Worm (Caenorhabditis elegans): Measurements from ENCODE around the gene ZK1320.9.
A peak's percentile ranks its signal among the peaks of the same experiment; 100 is the strongest.
"Not testable (repeated sequence)": the region's sequence is repeated elsewhere in the genome, so short reads cannot be mapped to it uniquely, and the experiment has no call there.

The ZK1320.9 gene

ce11 chrII:9686663-9687193, at the start of gene ZK1320.9:
Gene ZK1320.9 (minus strand): TSS chrII:9686713.
- no peak for TF ChIP-seq dao-5 (tag; optimal IDR thresholded peaks at IDR 0.05)
- TF ChIP-seq W03F9.2 (tag; optimal IDR thresholded peaks at IDR 0.05) = no peak
- TF ChIP-seq him-1 (tag; optimal IDR thresholded peaks at IDR 0.05) = no peak

ce11 chrII:9735785-9736184, 49.3 kb upstream of the ZK1320.9 start:
- TF ChIP-seq W03F9.2 (tag; optimal IDR thresholded peaks at IDR 0.05) (no peak), him-1 (tag; optimal IDR thresholded peaks at IDR 0.05) (no peak), dao-5 (tag; optimal IDR thresholded peaks at IDR 0.05) (no peak)

- not testable (repeated sequence) for TF ChIP-seq him-1, W03F9.2, dao-5 (tag; optimal IDR thresholded peaks at IDR 0.05)
These were observed 45.3 kb upstream of the ZK1320.9 start, which contains the start of gene mab-3 for ce11 chrII:9731810-9732209. Gene mab-3 (plus strand): TSS chrII:9732137.

- TF ChIP-seq him-1 (tag; optimal IDR thresholded peaks at IDR 0.05) (no peak), dao-5 (tag; optimal IDR thresholded peaks at IDR 0.05) (no peak), W03F9.2 (tag; optimal IDR thresholded peaks at IDR 0.05) (no peak)
These were observed 43.4 kb upstream of the ZK1320.9 start for ce11 chrII:9729866-9730265.

- TF ChIP-seq dao-5 (tag; optimal IDR thresholded peaks at IDR 0.05) = no peak
- TF ChIP-seq him-1 (tag; optimal IDR thresholded peaks at IDR 0.05) = no peak
- TF ChIP-seq W03F9.2 (tag; optimal IDR thresholded peaks at IDR 0.05) = no peak
These were observed 42.7 kb upstream of the ZK1320.9 start for ce11 chrII:9729196-9729595.

- no peak for TF ChIP-seq dao-5 (tag; optimal IDR thresholded peaks at IDR 0.05)
- no peak for TF ChIP-seq him-1 (tag; optimal IDR thresholded peaks at IDR 0.05)
- no peak for TF ChIP-seq W03F9.2 (tag; optimal IDR thresholded peaks at IDR 0.05)
These were observed 42.0 kb upstream of the ZK1320.9 start for ce11 chrII:9728506-9728905.

ce11 chrII:9727192-9727699, 40.7 kb upstream of the ZK1320.9 start:
- TF ChIP-seq him-1 (tag; optimal IDR thresholded peaks at IDR 0.05) (no peak), W03F9.2 (tag; optimal IDR thresholded peaks at IDR 0.05) (no peak), dao-5 (tag; optimal IDR thresholded peaks at IDR 0.05) (no peak)

- TF ChIP-seq dao-5 (tag; optimal IDR thresholded peaks at IDR 0.05) = no peak
- TF ChIP-seq W03F9.2 (tag; optimal IDR thresholded peaks at IDR 0.05) = no peak
These were observed 38.5 kb upstream of the ZK1320.9 start for ce11 chrII:9725056-9725455.

ce11 chrII:9724464-9724863, 38.0 kb upstream of the ZK1320.9 start, which contains the start of gene cutl-2:
Gene cutl-2 (minus strand): TSS chrII:9724673.
- no peak for TF ChIP-seq him-1 (tag; optimal IDR thresholded peaks at IDR 0.05)

ce11 chrII:9718631-9719252, 32.2 kb upstream of the ZK1320.9 start, which contains the start of gene Y53C12A.11:
Gene Y53C12A.11 (minus strand): TSS chrII:9718698.
- not testable (repeated sequence) for TF ChIP-seq dao-5, him-1, W03F9.2 (tag; optimal IDR thresholded peaks at IDR 0.05)

- no peak for TF ChIP-seq W03F9.2 (tag; optimal IDR thresholded peaks at IDR 0.05)
- no peak for TF ChIP-seq dao-5 (tag; optimal IDR thresholded peaks at IDR 0.05)
- TF ChIP-seq him-1 (tag; optimal IDR thresholded peaks at IDR 0.05) = no peak
These were observed 31.4 kb upstream of the ZK1320.9 start, which contains the start of gene Y53C12A.6 for ce11 chrII:9717904-9718303. Gene Y53C12A.6 (minus strand): TSS chrII:9718004.

- TF ChIP-seq dao-5 (tag; optimal IDR thresholded peaks at IDR 0.05) (no peak), him-1 (tag; optimal IDR thresholded peaks at IDR 0.05) (no peak), W03F9.2 (tag; optimal IDR thresholded peaks at IDR 0.05) (peak; percentile 79)
These were observed 30.0 kb upstream of the ZK1320.9 start, which contains the start of gene wee-1.3 for ce11 chrII:9716417-9717039. Gene wee-1.3 (minus strand): TSS chrII:9716467.

ce11 chrII:9713083-9713482, 26.6 kb upstream of the ZK1320.9 start:
- TF ChIP-seq him-1 (tag; optimal IDR thresholded peaks at IDR 0.05) (no peak), dao-5 (tag; optimal IDR thresholded peaks at IDR 0.05) (no peak), W03F9.2 (tag; optimal IDR thresholded peaks at IDR 0.05) (no peak)

- TF ChIP-seq W03F9.2 (tag; optimal IDR thresholded peaks at IDR 0.05) = no peak
- TF ChIP-seq dao-5 (tag; optimal IDR thresholded peaks at IDR 0.05) = no peak
- TF ChIP-seq him-1 (tag; optimal IDR thresholded peaks at IDR 0.05) = no peak
These were observed 22.4 kb upstream of the ZK1320.9 start, which contains the start of gene glt-5 for ce11 chrII:9708835-9709299. Gene glt-5 (minus strand): TSS chrII:9708885.
